Fruit fly (Drosophila melanogaster) whole organism, embryonic: Measurements from ENCODE around the gene COX7AL2.

ENCODE experiments used
- Antp ChIP-seq: fragments of 200-800 bp; sonication (Bioruptor generic); optimal IDR thresholded peaks from 3 replicates; lab custom pipeline; 2016; ENCODE audit warnings: missing biosample characterization, missing genetic modification characterization
- Atf6 ChIP-seq: fragments of 200-800 bp; sonication (Bioruptor generic); IDR thresholded peaks from 2 replicates; pipeline ENCODE4 v1.3.6; 2022; ENCODE audit warnings: missing biosample characterization, missing genetic modification characterization
- B-H1 ChIP-seq: fragments of 200-800 bp; sonication (Bioruptor generic); IDR thresholded peaks from 3 replicates; pipeline ENCODE4 v1.3.6; 2022; ENCODE audit warnings: missing biosample characterization, missing genetic modification characterization
- CG11398 ChIP-seq: fragments of 200-800 bp; sonication (Bioruptor generic); optimal IDR thresholded peaks from 2 replicates; lab custom pipeline; 2016; ENCODE audit warnings: missing biosample characterization, missing genetic modification characterization
- CG11560 ChIP-seq: fragments of 200-800 bp; sonication (Bioruptor generic); IDR thresholded peaks from 3 replicates; pipeline ENCODE4 v1.3.6; 2022; ENCODE audit warnings: missing biosample characterization, missing genetic modification characterization
- CG12071 ChIP-seq: fragments of 200-800 bp; sonication (Bioruptor generic); optimal IDR thresholded peaks from 3 replicates; lab custom pipeline; 2018; ENCODE audit warnings: missing biosample characterization, mild to moderate bottlenecking, missing genetic modification characterization
- CG12236 ChIP-seq: fragments of 200-800 bp; sonication (Bioruptor generic); optimal IDR thresholded peaks from 2 replicates; lab custom pipeline; 2016; ENCODE audit warnings: missing biosample characterization, missing genetic modification characterization
- CG12942 ChIP-seq: fragments of 200-800 bp; sonication (Bioruptor generic); optimal IDR thresholded peaks from 3 replicates; lab custom pipeline; 2016; ENCODE audit warnings: missing biosample characterization, missing genetic modification characterization
- CG14014 ChIP-seq: fragments of 200-800 bp; sonication (Bioruptor generic); IDR thresholded peaks from 2 replicates; pipeline ENCODE4 v1.3.6; 2022; ENCODE audit warnings: missing biosample characterization, missing genetic modification characterization
- CG14965 ChIP-seq: fragments of 200-800 bp; sonication (Bioruptor generic); optimal IDR thresholded peaks from 2 replicates; lab custom pipeline; 2016; ENCODE audit warnings: missing biosample characterization, missing genetic modification characterization, borderline replicate concordance
- CG15073 ChIP-seq: fragments of 200-800 bp; sonication (Bioruptor generic); optimal IDR thresholded peaks from 2 replicates; lab custom pipeline; 2016; ENCODE audit warnings: missing biosample characterization, missing genetic modification characterization
- CG15514 ChIP-seq: fragments of 200-800 bp; sonication (Bioruptor generic); optimal IDR thresholded peaks from 3 replicates; lab custom pipeline; 2017; ENCODE audit warnings: missing biosample characterization, missing genetic modification characterization, mild to moderate bottlenecking, moderate library complexity, missing genetic modification reagents
- CG1792 ChIP-seq: fragments of 200-800 bp; sonication (Bioruptor generic); optimal IDR thresholded peaks from 2 replicates; lab custom pipeline; 2016; ENCODE audit warnings: missing biosample characterization, missing genetic modification characterization
- CG2129 ChIP-seq: fragments of 200-800 bp; sonication (Bioruptor generic); IDR thresholded peaks from 2 replicates; pipeline ENCODE4 v1.3.6; 2022; ENCODE audit warnings: missing biosample characterization, missing genetic modification characterization; ENCODE audit not compliant: partially characterized antibody
- CG32772 ChIP-seq: fragments of 200-800 bp; sonication (Bioruptor generic); IDR thresholded peaks from 2 replicates; pipeline ENCODE4 v1.3.6; 2022; ENCODE audit warnings: missing biosample characterization, missing genetic modification characterization
- CG34224 ChIP-seq: fragments of 200-800 bp; sonication (Bioruptor generic); IDR thresholded peaks from 3 replicates; pipeline ENCODE4 v1.3.6; 2022; ENCODE audit warnings: missing biosample characterization, missing genetic modification characterization; ENCODE audit not compliant: partially characterized antibody
- CG3838 ChIP-seq: fragments of 200-800 bp; sonication (Bioruptor generic); optimal IDR thresholded peaks from 3 replicates; lab custom pipeline; 2016; ENCODE audit warnings: missing biosample characterization, missing genetic modification characterization
- CG3847 ChIP-seq: fragments of 200-800 bp; sonication (Bioruptor generic); IDR thresholded peaks from 2 replicates; pipeline ENCODE4 v1.3.6; 2022; ENCODE audit warnings: missing biosample characterization, missing genetic modification characterization
- CG5180 ChIP-seq: fragments of 200-800 bp; sonication (Bioruptor generic); optimal IDR thresholded peaks from 3 replicates; lab custom pipeline; 2017; ENCODE audit warnings: missing biosample characterization, missing genetic modification characterization, mild to moderate bottlenecking, moderate library complexity, missing genetic modification reagents
- CG7556 ChIP-seq: fragments of 200-800 bp; sonication (Bioruptor generic); optimal IDR thresholded peaks from 2 replicates; lab custom pipeline; 2017; ENCODE audit warnings: missing biosample characterization, mild to moderate bottlenecking, missing genetic modification characterization
- CG7928 ChIP-seq: fragments of 200-800 bp; sonication (Bioruptor generic); optimal IDR thresholded peaks from 2 replicates; lab custom pipeline; 2017; ENCODE audit warnings: missing biosample characterization, mild to moderate bottlenecking, missing genetic modification characterization
- CG8281 ChIP-seq: fragments of 200-800 bp; sonication (Bioruptor generic); optimal IDR thresholded peaks from 2 replicates; lab custom pipeline; 2018; ENCODE audit warnings: missing biosample characterization, mild to moderate bottlenecking, missing genetic modification characterization, moderate library complexity
- D19A ChIP-seq: fragments of 200-800 bp; optimal IDR thresholded peaks from 3 replicates; lab custom pipeline; 2019; ENCODE audit warnings: missing biosample characterization, mild to moderate bottlenecking, missing genetic modification characterization, moderate library complexity
- HLH4C ChIP-seq: fragments of 200-800 bp; sonication (Bioruptor generic); IDR thresholded peaks from 3 replicates; pipeline ENCODE4 v1.3.6; 2022; ENCODE audit warnings: missing biosample characterization, missing genetic modification characterization; ENCODE audit not compliant: partially characterized antibody
- Hand ChIP-seq: fragments of 200-800 bp; sonication (Bioruptor generic); optimal IDR thresholded peaks from 2 replicates; lab custom pipeline; 2017; ENCODE audit warnings: mild to moderate bottlenecking, missing biosample characterization, missing genetic modification reagents, missing genetic modification characterization
- Max ChIP-seq: fragments of 200-800 bp; sonication (Bioruptor generic); optimal IDR thresholded peaks from 2 replicates; lab custom pipeline; 2016; ENCODE audit warnings: missing biosample characterization, mild to moderate bottlenecking, missing genetic modification characterization
- Med ChIP-seq: fragments of 200-800 bp; sonication (Bioruptor generic); peaks from one replicate; lab custom pipeline; 2016; ENCODE audit warnings: missing biosample characterization, missing genetic modification characterization, mild to moderate bottlenecking, inconsistent platforms, moderate library complexity
- NC2β ChIP-seq: fragments of 200-800 bp; sonication (Bioruptor generic); optimal IDR thresholded peaks from 2 replicates; lab custom pipeline; 2016; ENCODE audit warnings: missing biosample characterization, missing genetic modification characterization
- Tbp ChIP-seq: fragments of >200 bp; optimal IDR thresholded peaks from 2 replicates; lab custom pipeline; 2018; ENCODE audit warnings: missing biosample characterization, missing genetic modification characterization
- dmrt99B ChIP-seq: fragments of 200-800 bp; sonication (Bioruptor generic); optimal IDR thresholded peaks from 2 replicates; lab custom pipeline; 2018; ENCODE audit warnings: missing biosample characterization, mild to moderate bottlenecking, missing genetic modification characterization, moderate library complexity
- exex ChIP-seq: fragments of 200-800 bp; sonication (Bioruptor generic); optimal IDR thresholded peaks from 4 replicates; lab custom pipeline; 2018; ENCODE audit warnings: missing biosample characterization, mild to moderate bottlenecking, missing genetic modification characterization, moderate library complexity
- fd64A ChIP-seq: fragments of 200-800 bp; sonication (Bioruptor generic); optimal IDR thresholded peaks from 3 replicates; lab custom pipeline; 2018; ENCODE audit warnings: missing biosample characterization, mild to moderate bottlenecking, missing genetic modification characterization
- fd96Cb ChIP-seq: fragments of 200-800 bp; sonication (Bioruptor generic); optimal IDR thresholded peaks from 2 replicates; lab custom pipeline; 2018; ENCODE audit warnings: missing biosample characterization, mild to moderate bottlenecking, missing genetic modification characterization, moderate library complexity
- fru ChIP-seq: fragments of >200 bp; optimal IDR thresholded peaks from 2 replicates; lab custom pipeline; 2017
- gsb ChIP-seq: fragments of 200-800 bp; sonication (Bioruptor generic); IDR thresholded peaks from 2 replicates; pipeline ENCODE4 v1.3.6; 2022; ENCODE audit warnings: missing biosample characterization, missing genetic modification characterization
- h ChIP-seq: fragments of >200 bp; optimal IDR thresholded peaks from 2 replicates; lab custom pipeline; 2017
- jumu ChIP-seq: fragments of 200-800 bp; sonication (Bioruptor generic); optimal IDR thresholded peaks from 3 replicates; lab custom pipeline; 2016; ENCODE audit warnings: missing biosample characterization, missing genetic modification characterization
- kah ChIP-seq: fragments of 200-800 bp; sonication (Bioruptor generic); optimal IDR thresholded peaks from 2 replicates; lab custom pipeline; 2018; ENCODE audit warnings: missing biosample characterization, mild to moderate bottlenecking, missing genetic modification characterization
- kay ChIP-seq: fragments of 200-800 bp; sonication (Bioruptor generic); optimal IDR thresholded peaks from 2 replicates; lab custom pipeline; 2016; ENCODE audit warnings: missing biosample characterization, missing genetic modification characterization
- ken ChIP-seq: fragments of 200-800 bp; sonication (Bioruptor generic); IDR thresholded peaks from 3 replicates; pipeline ENCODE4 v1.3.6; 2022; ENCODE audit warnings: missing biosample characterization, missing genetic modification characterization
- lab ChIP-seq: fragments of 200-800 bp; sonication (Bioruptor generic); optimal IDR thresholded peaks from 3 replicates; lab custom pipeline; 2017; ENCODE audit warnings: missing biosample characterization, missing genetic modification characterization, mild to moderate bottlenecking, moderate library complexity, missing genetic modification reagents
- nau ChIP-seq: fragments of 200-800 bp; sonication (Bioruptor generic); optimal IDR thresholded peaks from 3 replicates; lab custom pipeline; 2017; ENCODE audit warnings: missing biosample characterization, mild to moderate bottlenecking, missing genetic modification characterization, missing genetic modification reagents
- nom ChIP-seq: fragments of 200-800 bp; sonication (Bioruptor generic); optimal IDR thresholded peaks from 2 replicates; lab custom pipeline; 2017; ENCODE audit warnings: missing biosample characterization, missing genetic modification characterization, mild to moderate bottlenecking, moderate library complexity, missing genetic modification reagents
- pzg ChIP-seq: fragments of 200-800 bp; sonication (Bioruptor generic); optimal IDR thresholded peaks from 3 replicates; lab custom pipeline; 2018; ENCODE audit warnings: missing biosample characterization, mild to moderate bottlenecking, missing genetic modification characterization, moderate library complexity
- run ChIP-seq: fragments of 200-800 bp; sonication (Bioruptor generic); optimal IDR thresholded peaks from 3 replicates; lab custom pipeline; 2018; ENCODE audit warnings: missing biosample characterization, mild to moderate bottlenecking, missing genetic modification characterization
- salm ChIP-seq: fragments of 200-800 bp; sonication (Bioruptor generic); optimal IDR thresholded peaks from 2 replicates; lab custom pipeline; 2018; ENCODE audit warnings: missing biosample characterization, mild to moderate bottlenecking, missing genetic modification characterization
- seq ChIP-seq: fragments of 200-800 bp; sonication (Bioruptor generic); IDR thresholded peaks from 2 replicates; pipeline ENCODE4 v1.3.6; 2022; ENCODE audit warnings: missing biosample characterization, missing genetic modification characterization
- sima ChIP-seq: fragments of 200-800 bp; sonication (Bioruptor generic); optimal IDR thresholded peaks from 2 replicates; lab custom pipeline; 2016; ENCODE audit warnings: missing biosample characterization, missing genetic modification characterization
- tx ChIP-seq: fragments of 200-800 bp; sonication (Bioruptor generic); optimal IDR thresholded peaks from 2 replicates; lab custom pipeline; 2016; ENCODE audit warnings: missing biosample characterization, missing genetic modification characterization

Gene COX7AL2

DNA sequence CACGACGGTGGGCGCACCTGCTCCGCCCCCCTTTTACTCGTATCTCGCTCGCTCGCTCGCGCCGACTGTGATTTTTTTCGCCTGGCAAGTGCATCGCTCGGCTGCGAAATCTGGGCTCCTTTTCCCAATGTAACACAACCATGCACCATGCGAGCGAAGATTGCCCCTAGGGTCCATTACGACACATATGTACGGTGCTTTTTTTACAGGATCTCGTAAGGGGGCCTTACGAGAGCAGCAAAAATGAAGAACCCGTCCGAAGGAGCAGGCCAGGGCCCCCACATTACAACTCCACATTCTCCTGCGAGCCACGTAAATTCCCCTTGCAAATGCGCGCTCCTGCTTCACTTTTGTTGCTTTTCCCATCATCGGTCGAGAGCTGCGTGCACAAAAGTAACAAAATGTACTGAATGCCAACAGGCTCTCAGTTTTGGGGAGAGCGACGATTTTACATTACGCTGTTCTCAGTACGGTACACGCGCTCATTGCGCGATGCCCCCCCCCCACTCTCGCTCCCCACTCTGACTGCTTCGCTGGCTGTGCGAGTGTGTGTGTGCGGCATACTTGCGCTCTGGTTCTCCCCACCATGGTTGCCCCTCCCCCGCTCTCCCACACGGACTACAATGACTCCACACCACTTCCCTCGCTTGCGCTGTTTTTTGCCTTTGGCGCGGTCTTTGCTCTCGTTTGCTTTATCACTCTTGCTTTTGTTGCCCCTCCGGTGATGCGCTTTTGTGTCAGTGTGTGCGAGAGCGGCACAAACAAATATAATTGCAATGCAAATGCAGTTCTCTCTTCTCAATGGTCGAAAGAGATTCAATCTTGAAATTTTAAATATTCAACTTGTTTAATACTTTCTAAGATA lies 5.4 kb upstream of the COX7AL2 start (continued):
- TF ChIP-seq ken (peak; percentile 4; the same call in 1 of the 3 replicates), CG15514 (GFP tag; lab: Kevin White, UChicago) (peak; percentile 23), CG7556 (no peak), fru (lab: Kevin White, UChicago) (no peak), fd64A (GFP tag; lab: Kevin White, UChicago) (no peak), Tbp (GFP tag; lab: Kevin White, UChicago) (no peak), CG7928 (GFP tag; lab: Kevin White, UChicago) (no peak), jumu (GFP tag; lab: Kevin White, UChicago) (no peak), CG8281 (tag; lab: Kevin White, UChicago) (no peak), tx (GFP tag; lab: Kevin White, UChicago) (no peak), lab (GFP tag; lab: Kevin White, UChicago) (peak; percentile 55), Max (GFP tag; lab: Kevin White, UChicago) (no peak), CG5180 (GFP tag; lab: Kevin White, UChicago) (peak; percentile 32), Atf6 (GFP tag; lab: Robert Waterston, UW) (0 out of 2 replicates have a peak, but pooled peaks have one; percentile 17), h (lab: Kevin White, UChicago) (no peak), CG11560 (tag; lab: Robert Waterston, UW) (no peak), CG11398 (no peak), dmrt99B (no peak), Hand (GFP tag; lab: Kevin White, UChicago) (no peak), pzg (GFP tag; lab: Kevin White, UChicago) (no peak), HLH4C (GFP tag; lab: Robert Waterston, UW) (peak; percentile 34; the same call in 2 of the 3 replicates), D19A (tag; lab: Kevin White, UChicago) (no peak), CG14014 (GFP tag; lab: Robert Waterston, UW) (no peak; the same call in 1 of the 2 replicates), gsb (GFP tag; lab: Robert Waterston, UW) (no peak), sima (GFP tag; lab: Kevin White, UChicago) (no peak), CG3838 (GFP tag; lab: Kevin White, UChicago) (no peak), kah (GFP tag; lab: Kevin White, UChicago) (no peak), exex (tag; lab: Kevin White, UChicago) (no peak), Antp (GFP tag; lab: Kevin White, UChicago) (no peak), seq (GFP tag; lab: Robert Waterston, UW) (0 out of 2 replicates have a peak, but pooled peaks have one; percentile 13), CG12071 (GFP tag; lab: Kevin White, UChicago) (peak; percentile 1), CG12942 (GFP tag; lab: Kevin White, UChicago) (no peak), fd96Cb (tag; lab: Kevin White, UChicago) (no peak), Med (peak; percentile 21), CG3847 (GFP tag; lab: Robert Waterston, UW) (no peak), nom (GFP tag; lab: Kevin White, UChicago) (peak; percentile 80), NC2β (no peak), CG14965 (GFP tag; lab: Kevin White, UChicago) (no peak), run (peak; percentile 13), kay (peak; percentile 39), CG34224 (peak; percentile 32; the same call in 1 of the 3 replicates), B-H1 (GFP tag; lab: Robert Waterston, UW) (no peak; the same call in 2 of the 3 replicates), CG32772 (GFP tag; lab: Robert Waterston, UW) (no peak), nau (GFP tag; lab: Kevin White, UChicago) (no peak), CG12236 (GFP tag; lab: Kevin White, UChicago) (no peak), salm (tag; lab: Kevin White, UChicago) (no peak), CG1792 (GFP tag; lab: Kevin White, UChicago) (no peak), CG15073 (GFP tag; lab: Kevin White, UChicago) (no peak), CG2129 (GFP tag; lab: Robert Waterston, UW) (no peak)
